Worm (Caenorhabditis elegans): ENCODE results near the gene B0198.3.

Gene B0198.3

DNA sequence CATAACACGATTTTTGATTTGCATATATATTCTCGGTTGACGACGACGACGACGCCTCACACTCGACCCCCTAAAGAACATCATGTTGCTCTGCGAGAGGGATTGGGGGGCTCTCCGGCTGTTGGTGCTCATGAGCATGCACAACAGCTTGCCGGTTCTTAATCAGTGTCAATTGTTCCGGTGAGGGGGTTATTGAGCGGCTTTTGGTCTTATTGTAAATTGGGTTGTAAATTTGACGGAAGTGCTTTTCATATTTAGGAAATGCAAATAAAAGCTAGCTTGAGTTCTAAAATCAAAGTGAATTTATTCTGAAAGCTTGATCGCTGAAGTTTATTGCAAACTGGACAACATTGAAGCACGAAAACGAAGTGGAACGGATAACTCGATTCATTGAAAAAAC is 18.9 kb downstream of the B0198.3 start:
- TF ChIP-seq nhr-10 (tag; optimal IDR thresholded peaks at IDR 0.05) (no peak), nhr-237 (tag; optimal IDR thresholded peaks at IDR 0.05) (no peak), alr-1 (tag; optimal IDR thresholded peaks at IDR 0.05) (no peak), nhr-21 (tag; optimal IDR thresholded peaks at IDR 0.05) (no peak), ztf-4 (tag; optimal IDR thresholded peaks at IDR 0.05) (no peak), unc-39 (tag; optimal IDR thresholded peaks at IDR 0.05) (no peak), gmeb-1 (tag; optimal IDR thresholded peaks at IDR 0.05) (no peak), nhr-12 (tag; optimal IDR thresholded peaks at IDR 0.05) (no peak)

- TF ChIP-seq F13H6.1 (tag; optimal IDR thresholded peaks at IDR 0.05) (no peak), lsy-2 (tag; optimal IDR thresholded peaks at IDR 0.05) (no peak), sem-4 (tag; optimal IDR thresholded peaks at IDR 0.05) (no peak), ztf-4 (tag; optimal IDR thresholded peaks at IDR 0.05) (no peak), unc-62 (GFP tag; optimal IDR thresholded peaks at IDR 0.05) (no peak), peb-1 (tag; optimal IDR thresholded peaks at IDR 0.05) (no peak), lin-39 (tag; optimal IDR thresholded peaks at IDR 0.05) (no peak)
These were observed 20.8 kb downstream of the B0198.3 start for ce11 chrX:12036114-12036513.

ce11 chrX:12034661-12035060 is 22.2 kb downstream of the B0198.3 start:
- TF ChIP-seq aly-2 (tag; optimal IDR thresholded peaks at IDR 0.05) (no peak), skn-1 (tag; optimal IDR thresholded peaks at IDR 0.05) (no peak), Y55F3AM.14 (GFP tag; optimal IDR thresholded peaks at IDR 0.05) (no peak), nhr-12 (tag; optimal IDR thresholded peaks at IDR 0.05) (no peak), ceh-16 (tag; optimal IDR thresholded peaks at IDR 0.05) (no peak), elt-1 (tag; optimal IDR thresholded peaks at IDR 0.05) (no peak), nhr-23 (tag; optimal IDR thresholded peaks at IDR 0.05) (no peak), mbf-1 (tag; optimal IDR thresholded peaks at IDR 0.05) (no peak), nhr-237 (tag; optimal IDR thresholded peaks at IDR 0.05) (no peak), ama-1 (optimal IDR thresholded peaks at IDR 0.05) (no peak), nhr-6 (tag; optimal IDR thresholded peaks at IDR 0.05) (no peak), lsy-2 (tag; optimal IDR thresholded peaks at IDR 0.05) (no peak), nhr-129 (tag; optimal IDR thresholded peaks at IDR 0.05) (no peak), sma-3 (GFP tag; optimal IDR thresholded peaks at IDR 0.05) (no peak), crh-2 (tag; optimal IDR thresholded peaks at IDR 0.05) (no peak), snpc-4 (tag; optimal IDR thresholded peaks at IDR 0.05) (no peak), nhr-11 (tag; optimal IDR thresholded peaks at IDR 0.05) (no peak)

DNA sequence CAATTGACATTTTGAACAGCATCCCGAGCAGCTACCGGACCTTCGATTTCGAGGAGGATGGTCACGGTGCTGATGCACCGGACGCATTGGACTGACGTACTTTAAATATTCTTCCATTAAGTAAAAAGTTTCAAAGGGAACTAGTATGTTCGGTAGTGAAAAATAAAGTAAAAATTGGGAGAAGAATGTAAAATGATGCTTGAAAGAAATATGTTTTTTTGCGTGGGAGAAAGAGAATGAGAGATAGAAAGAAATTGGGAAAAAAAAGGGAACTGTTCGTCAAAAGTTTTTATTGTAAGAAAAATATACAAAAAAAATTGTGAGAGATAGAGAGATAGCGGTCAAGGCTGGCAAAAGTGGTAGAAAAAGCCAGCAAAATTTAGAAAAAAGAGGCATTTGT is 22.9 kb downstream of the B0198.3 start, which contains the start of gene tsp-20:
TSS of gene tsp-20 (minus strand) at position 101 of the 400 bp plus-strand sequence.
- TF ChIP-seq nhr-10 (tag; optimal IDR thresholded peaks at IDR 0.05) (no peak), blmp-1 (tag; optimal IDR thresholded peaks at IDR 0.05; ENCODE audit: insufficient read depth) (no peak), elt-1 (tag; optimal IDR thresholded peaks at IDR 0.05) (no peak), nhr-237 (tag; optimal IDR thresholded peaks at IDR 0.05) (no peak), lin-13 (GFP tag; optimal IDR thresholded peaks at IDR 0.05) (no peak), fos-1 (tag; optimal IDR thresholded peaks at IDR 0.05) (no peak), nhr-23 (tag; optimal IDR thresholded peaks at IDR 0.05) (no peak), R02D3.7 (tag; optimal IDR thresholded peaks at IDR 0.05) (no peak), nhr-129 (tag; optimal IDR thresholded peaks at IDR 0.05) (no peak), lsy-2 (tag; optimal IDR thresholded peaks at IDR 0.05) (no peak), mbf-1 (tag; optimal IDR thresholded peaks at IDR 0.05) (no peak), ztf-4 (tag; optimal IDR thresholded peaks at IDR 0.05) (no peak), ztf-11 (tag; optimal IDR thresholded peaks at IDR 0.05) (no peak), skn-1 (tag; optimal IDR thresholded peaks at IDR 0.05) (no peak), nhr-11 (tag; optimal IDR thresholded peaks at IDR 0.05) (no peak), dmd-4 (tag; optimal IDR thresholded peaks at IDR 0.05) (no peak), lin-39 (tag; optimal IDR thresholded peaks at IDR 0.05) (no peak), zag-1 (tag; optimal IDR thresholded peaks at IDR 0.05) (no peak), nhr-12 (tag; optimal IDR thresholded peaks at IDR 0.05) (no peak), ztf-1 (GFP tag; conservative IDR thresholded peaks at IDR 0.05) (no peak)
